Worm (Caenorhabditis elegans) whole organism, young adult: ENCODE results near the gene trr-1.

Experiments
- B0019.2 ChIP-seq: fragments of 200-800 bp; sonication (Bioruptor generic); conservative IDR thresholded peaks from 2 replicates; pipeline ENCODE4 v1.3.6; 2022; ENCODE audit warnings: missing genetic modification reagents, missing genetic modification characterization, missing compliant biosample characterization
- B0035.1 ChIP-seq: sonication (generic microtip); optimal IDR thresholded peaks from 2 replicates; lab custom pipeline; 2016; ENCODE audit warnings: missing genetic modification characterization, mild to moderate bottlenecking, missing compliant biosample characterization, missing genotype, missing genetic modification reagents
- B0336.3 ChIP-seq: fragments of 200-800 bp; sonication (Bioruptor generic); IDR thresholded peaks from 2 replicates; pipeline ENCODE4 v1.3.6; 2022; ENCODE audit warnings: missing genetic modification characterization, missing compliant biosample characterization
- D2030.7 ChIP-seq: fragments of 200-800 bp; sonication (Bioruptor generic); IDR thresholded peaks from 2 replicates; pipeline ENCODE4 v1.3.6; 2022; ENCODE audit warnings: missing genetic modification reagents, missing genetic modification characterization, missing compliant biosample characterization
- F22D6.2 ChIP-seq: sonication (generic microtip); optimal IDR thresholded peaks from 2 replicates; lab custom pipeline; 2016; ENCODE audit warnings: mild to moderate bottlenecking, missing genetic modification characterization, missing compliant biosample characterization
- F33H1.4 ChIP-seq: fragments of 200-800 bp; sonication (Bioruptor generic); IDR thresholded peaks from 2 replicates; pipeline ENCODE4 v1.3.6; 2022; ENCODE audit warnings: missing genetic modification reagents, missing genetic modification characterization, missing compliant biosample characterization
- F37B4.10 ChIP-seq: fragments of 200-800 bp; sonication (Bioruptor generic); IDR thresholded peaks from 2 replicates; pipeline ENCODE4 v1.3.6; 2022; ENCODE audit warnings: missing genetic modification characterization, missing compliant biosample characterization
- F49E8.2 ChIP-seq: sonication (generic microtip); optimal IDR thresholded peaks from 3 replicates; lab custom pipeline; 2017; ENCODE audit warnings: missing genetic modification characterization, mild to moderate bottlenecking, missing compliant biosample characterization, antibody characterized with exemption, moderate library complexity; ENCODE audit not compliant: insufficient read depth
- K11D2.4 ChIP-seq: fragments of 200-800 bp; sonication (Bioruptor generic); IDR thresholded peaks from 2 replicates; pipeline ENCODE4 v1.3.6; 2022; ENCODE audit warnings: missing genetic modification reagents, missing genetic modification characterization, missing compliant biosample characterization
- K12H6.12 ChIP-seq: fragments of 200-800 bp; sonication (Bioruptor generic); optimal IDR thresholded peaks from 2 replicates; lab custom pipeline; 2018; ENCODE audit warnings: mild to moderate bottlenecking, missing genetic modification characterization, missing compliant biosample characterization
- ZK185.1 ChIP-seq: sonication (generic microtip); optimal IDR thresholded peaks from 2 replicates; lab custom pipeline; 2016; ENCODE audit warnings: mild to moderate bottlenecking, missing genetic modification characterization, missing compliant biosample characterization; ENCODE audit not compliant: poor library complexity, severe bottlenecking
- attf-3 ChIP-seq: fragments of 200-800 bp; sonication (Bioruptor generic); conservative IDR thresholded peaks from 2 replicates; pipeline ENCODE4 v1.3.6; 2022; ENCODE audit warnings: missing genetic modification reagents, missing genetic modification characterization, missing compliant biosample characterization
- attf-5 ChIP-seq: fragments of 200-800 bp; sonication (Bioruptor generic); optimal IDR thresholded peaks from 2 replicates; lab custom pipeline; 2018; ENCODE audit warnings: mild to moderate bottlenecking, missing genetic modification characterization, missing compliant biosample characterization
- attf-6 ChIP-seq: fragments of 200-800 bp; sonication (Bioruptor generic); IDR thresholded peaks from 2 replicates; pipeline ENCODE4 v1.3.6; 2022; ENCODE audit warnings: missing genetic modification reagents, missing genetic modification characterization, missing compliant biosample characterization
- bed-1 ChIP-seq: fragments of 200-800 bp; sonication (Bioruptor generic); IDR thresholded peaks from 2 replicates; pipeline ENCODE4 v1.3.6; 2022; ENCODE audit warnings: missing genetic modification reagents, missing genetic modification characterization, missing compliant biosample characterization
- cebp-1 ChIP-seq, 2 experiments: fragments of 200-800 bp in 1 of 2; sonication (Bioruptor generic) in 1 of 2; sonication (generic microtip) in 1 of 2; IDR thresholded peaks in 1 of 2; optimal IDR thresholded peaks in 1 of 2; 2 replicates each; pipeline versions ENCODE4 v1.3.6 to Lab custom; 2017 to 2022; ENCODE audit warnings: missing compliant biosample characterization in 2 of 2, missing genetic modification characterization in 2 of 2, mild to moderate bottlenecking in 1 of 2, missing genetic modification reagents in 1 of 2, moderate library complexity in 1 of 2
- dox-1 ChIP-seq: fragments of 200-800 bp; sonication (Bioruptor generic); IDR thresholded peaks from 2 replicates; pipeline ENCODE4 v1.3.6; 2022; ENCODE audit warnings: missing genetic modification reagents, missing genetic modification characterization, missing compliant biosample characterization
- dpl-1 ChIP-seq: fragments of 150-350 bp; optimal IDR thresholded peaks from 2 replicates; lab custom pipeline; 2014; ENCODE audit warnings: missing biosample characterization, missing genetic modification reagents, missing genetic modification characterization
- efl-1 ChIP-seq: fragments of 150-350 bp; optimal IDR thresholded peaks from 2 replicates; lab custom pipeline; 2014; ENCODE audit warnings: missing biosample characterization, missing genetic modification reagents, missing genetic modification characterization
- ets-4 ChIP-seq: fragments of 200-800 bp; sonication (Bioruptor generic); optimal IDR thresholded peaks from 2 replicates; lab custom pipeline; 2018; ENCODE audit warnings: mild to moderate bottlenecking, missing genetic modification characterization, missing compliant biosample characterization
- him-1 ChIP-seq: sonication (generic microtip); optimal IDR thresholded peaks from 2 replicates; lab custom pipeline; 2016; ENCODE audit warnings: missing genotype, missing genetic modification reagents, missing genetic modification characterization, missing compliant biosample characterization
- hmg-1.2 ChIP-seq: fragments of 200-800 bp; sonication (Bioruptor generic); IDR thresholded peaks from 2 replicates; pipeline ENCODE4 v1.3.6; 2022; ENCODE audit warnings: missing genetic modification reagents, missing genetic modification characterization, missing compliant biosample characterization
- hmg-20 ChIP-seq: fragments of 200-800 bp; sonication (Bioruptor generic); IDR thresholded peaks from 2 replicates; pipeline ENCODE4 v1.3.6; 2022; ENCODE audit warnings: missing genetic modification reagents, missing genetic modification characterization, missing compliant biosample characterization
- lin-35 ChIP-seq, 3 experiments: fragments of 150-350 bp in 2 of 3; sonication (generic microtip) in 1 of 3; optimal IDR thresholded peaks; 2 replicates each; lab custom pipeline; 2014 to 2018; ENCODE audit warnings: missing biosample characterization in 3 of 3, missing genetic modification characterization in 3 of 3, missing genetic modification reagents in 3 of 3
- lin-40 ChIP-seq: sonication (generic microtip); optimal IDR thresholded peaks from 2 replicates; lab custom pipeline; 2016; ENCODE audit warnings: missing genetic modification characterization, mild to moderate bottlenecking, missing compliant biosample characterization, missing genotype, missing genetic modification reagents
- lin-54 ChIP-seq: fragments of 200-800 bp; sonication (Bioruptor generic); optimal IDR thresholded peaks from 2 replicates; lab custom pipeline; 2018; ENCODE audit warnings: mild to moderate bottlenecking, missing genetic modification characterization, missing compliant biosample characterization
- lsl-1 ChIP-seq: fragments of 200-800 bp; sonication (Bioruptor generic); optimal IDR thresholded peaks from 2 replicates; lab custom pipeline; 2018; ENCODE audit warnings: mild to moderate bottlenecking, missing genetic modification characterization, moderate library complexity, missing compliant biosample characterization
- madf-6 ChIP-seq: fragments of 200-800 bp; sonication (Bioruptor generic); IDR thresholded peaks from 2 replicates; pipeline ENCODE4 v1.3.6; 2022; ENCODE audit warnings: missing genetic modification reagents, missing genetic modification characterization, missing compliant biosample characterization
- mcd-1 ChIP-seq: fragments of 200-800 bp; sonication (Bioruptor generic); IDR thresholded peaks from 2 replicates; pipeline ENCODE4 v1.3.6; 2022; ENCODE audit warnings: missing genetic modification reagents, missing genetic modification characterization, missing compliant biosample characterization
- nfya-1 ChIP-seq: sonication (generic microtip); optimal IDR thresholded peaks from 2 replicates; lab custom pipeline; 2017; ENCODE audit warnings: antibody characterized with exemption, missing compliant biosample characterization, missing genetic modification characterization, borderline replicate concordance; ENCODE audit not compliant: insufficient read depth
- nhr-80 ChIP-seq: sonication (generic microtip); optimal IDR thresholded peaks from 2 replicates; lab custom pipeline; 2016; ENCODE audit warnings: missing genetic modification characterization, missing compliant biosample characterization
- pbrm-1 ChIP-seq: fragments of 200-800 bp; sonication (Bioruptor generic); IDR thresholded peaks from 2 replicates; pipeline ENCODE4 v1.3.6; 2022; ENCODE audit warnings: missing genetic modification reagents, missing genetic modification characterization, missing compliant biosample characterization
- rcor-1 ChIP-seq: fragments of 200-800 bp; sonication (Bioruptor generic); IDR thresholded peaks from 2 replicates; pipeline ENCODE4 v1.3.6; 2022; ENCODE audit warnings: missing genetic modification reagents, missing genetic modification characterization, missing compliant biosample characterization
- snpc-1.3 ChIP-seq: sonication (generic microtip); optimal IDR thresholded peaks from 2 replicates; lab custom pipeline; 2017; ENCODE audit warnings: missing genetic modification characterization, mild to moderate bottlenecking, missing compliant biosample characterization, antibody characterized with exemption, moderate library complexity, missing genotype, missing genetic modification reagents; ENCODE audit not compliant: insufficient read depth
- snpc-3.4 ChIP-seq: sonication (generic microtip); optimal IDR thresholded peaks from 2 replicates; lab custom pipeline; 2017; ENCODE audit warnings: missing genetic modification characterization, mild to moderate bottlenecking, missing compliant biosample characterization, antibody characterized with exemption, moderate library complexity, missing genotype, missing genetic modification reagents
- snpc-4 ChIP-seq, 5 experiments: fragments of 150-350 bp in 1 of 5; sonication (generic microtip) in 4 of 5; optimal IDR thresholded peaks; 2 replicates each; lab custom pipeline; 2014 to 2018; ENCODE audit warnings: missing genetic modification characterization in 5 of 5, missing biosample characterization in 3 of 5, antibody characterized with exemption in 2 of 5, mild to moderate bottlenecking in 2 of 5, missing compliant biosample characterization in 2 of 5, missing genotype in 2 of 5, moderate library complexity in 2 of 5, missing genetic modification reagents in 1 of 5
- tbp1 ChIP-seq: fragments of 200-800 bp; sonication (Bioruptor generic); optimal IDR thresholded peaks from 2 replicates; lab custom pipeline; 2018; ENCODE audit warnings: mild to moderate bottlenecking, missing genetic modification characterization, missing compliant biosample characterization
- tlf-1 ChIP-seq: fragments of 200-800 bp; sonication (Bioruptor generic); optimal IDR thresholded peaks from 2 replicates; lab custom pipeline; 2018; ENCODE audit warnings: mild to moderate bottlenecking, missing genetic modification characterization, missing compliant biosample characterization
- xnd-1 ChIP-seq: sonication (generic microtip); optimal IDR thresholded peaks from 2 replicates; lab custom pipeline; 2016; ENCODE audit warnings: missing genotype, missing genetic modification reagents, missing genetic modification characterization, missing compliant biosample characterization
- zfh-2 ChIP-seq: fragments of 200-800 bp; sonication (Bioruptor generic); conservative IDR thresholded peaks from 2 replicates; pipeline ENCODE4 v1.3.6; 2022; ENCODE audit warnings: missing genetic modification reagents, missing genetic modification characterization, missing compliant biosample characterization
- zim-3 ChIP-seq: sonication (generic microtip); optimal IDR thresholded peaks from 2 replicates; lab custom pipeline; 2017; ENCODE audit warnings: mild to moderate bottlenecking, missing genetic modification characterization, moderate library complexity, missing compliant biosample characterization
- ztf-18 ChIP-seq: sonication (generic microtip); optimal IDR thresholded peaks from 2 replicates; lab custom pipeline; 2016; ENCODE audit warnings: missing genotype, mild to moderate bottlenecking, missing genetic modification characterization, missing compliant biosample characterization

Gene trr-1

ce11 chrII:11675877-11676473, at the start of gene trr-1, which contains the start of gene C47D12.2:
TSS of gene trr-1 (minus strand) at chrII:11675927.
TSS of gene C47D12.2 (plus strand) at chrII:11676306.
- TF ChIP-seq efl-1 (peak; percentile 43), attf-3 (GFP tag; lab: Robert Waterston, UW) (peak; percentile 56; the same call in 1 of the 2 replicates), tlf-1 (GFP tag; lab: Kevin White, UChicago) (peak; percentile 32), bed-1 (GFP tag; lab: Robert Waterston, UW) (no peak), F37B4.10 (GFP tag; lab: Robert Waterston, UW) (no peak), B0019.2 (GFP tag; lab: Robert Waterston, UW) (no peak), him-1 (tag; lab: Kevin White, UChicago) (no peak), madf-6 (GFP tag; lab: Robert Waterston, UW) (peak; percentile 71), F49E8.2 (no peak), ztf-18 (tag; lab: Kevin White, UChicago) (peak; percentile 95), attf-6 (GFP tag; lab: Robert Waterston, UW) (no peak), ZK185.1 (tag; lab: Kevin White, UChicago) (peak; percentile 60), nhr-80 (tag; lab: Kevin White, UChicago) (peak; percentile 42), hmg-1.2 (GFP tag; lab: Robert Waterston, UW) (peak; percentile 36; the same call in 1 of the 2 replicates), F22D6.2 (tag; lab: Kevin White, UChicago) (no peak), snpc-3.4 (tag; lab: Kevin White, UChicago) (peak; percentile 5), lin-54 (GFP tag; lab: Kevin White, UChicago) (peak; percentile 83), lsl-1 (GFP tag; lab: Kevin White, UChicago) (peak; percentile 68), dox-1 (GFP tag; lab: Robert Waterston, UW) (peak; percentile 82), rcor-1 (GFP tag; lab: Robert Waterston, UW) (peak; percentile 32; the same call in 1 of the 2 replicates), B0336.3 (GFP tag; lab: Robert Waterston, UW) (0 out of 2 replicates have a peak, but pooled peaks have one; percentile 18), mcd-1 (peak; percentile 70), dpl-1 (peak; percentile 56), B0035.1 (tag; lab: Kevin White, UChicago) (no peak), ets-4 (GFP tag; lab: Kevin White, UChicago) (no peak), pbrm-1 (0 out of 2 replicates have a peak, but pooled peaks have one; percentile 51), F33H1.4 (GFP tag; lab: Robert Waterston, UW) (peak; percentile 50), D2030.7 (GFP tag; lab: Robert Waterston, UW) (peak; percentile 34; the same call in 1 of the 2 replicates), snpc-4 (GFP tag; optimal IDR thresholded peaks at IDR 0.05; lab: Kevin White, UChicago) (no peak), snpc-4 (tag; optimal IDR thresholded peaks at IDR 0.05; lab: Kevin White, UChicago) (peak in 2 of 4 experiments; percentile 28 to 78), xnd-1 (tag; lab: Kevin White, UChicago) (peak; percentile 18), hmg-20 (no peak), K11D2.4 (GFP tag; lab: Robert Waterston, UW) (no peak), tbp1 (GFP tag; lab: Kevin White, UChicago) (peak; percentile 35), nfya-1 (tag; lab: Kevin White, UChicago) (no peak), attf-5 (GFP tag; lab: Kevin White, UChicago) (peak; percentile 84)

ce11 chrII:11724362-11724761, 48.6 kb upstream of the trr-1 start:
- TF ChIP-seq lin-40 (peak; percentile 34), hmg-1.2 (GFP tag; lab: Robert Waterston, UW) (peak; percentile 53; the same call in 1 of the 2 replicates), snpc-1.3 (tag; lab: Kevin White, UChicago) (no peak), K12H6.12 (tag; lab: Kevin White, UChicago) (peak; percentile 26), cebp-1 (GFP tag; IDR thresholded peaks at IDR 0.05; lab: Robert Waterston, UW) (no peak), cebp-1 (tag; optimal IDR thresholded peaks at IDR 0.05; lab: Kevin White, UChicago) (peak; percentile 33), dpl-1 (no peak), lin-35 (GFP tag; optimal IDR thresholded peaks at IDR 0.05; lab: Kevin White, UChicago) (peak in 1 of 3 experiments; percentile 9), zfh-2 (GFP tag; lab: Robert Waterston, UW) (0 out of 2 replicates have a peak, but pooled peaks have one; percentile 40), zim-3 (tag; lab: Kevin White, UChicago) (no peak), snpc-4 (GFP tag; optimal IDR thresholded peaks at IDR 0.05; lab: Kevin White, UChicago) (no peak), snpc-4 (tag; optimal IDR thresholded peaks at IDR 0.05; lab: Kevin White, UChicago) (peak in 1 of 4 experiments; percentile 5), efl-1 (peak; percentile 29)
